Worm (Caenorhabditis elegans): ENCODE results near the gene Y82E9BL.1.
A peak's percentile ranks its signal among the peaks of the same experiment; 100 is the strongest.

Y82E9BL.1 gene

DNA sequence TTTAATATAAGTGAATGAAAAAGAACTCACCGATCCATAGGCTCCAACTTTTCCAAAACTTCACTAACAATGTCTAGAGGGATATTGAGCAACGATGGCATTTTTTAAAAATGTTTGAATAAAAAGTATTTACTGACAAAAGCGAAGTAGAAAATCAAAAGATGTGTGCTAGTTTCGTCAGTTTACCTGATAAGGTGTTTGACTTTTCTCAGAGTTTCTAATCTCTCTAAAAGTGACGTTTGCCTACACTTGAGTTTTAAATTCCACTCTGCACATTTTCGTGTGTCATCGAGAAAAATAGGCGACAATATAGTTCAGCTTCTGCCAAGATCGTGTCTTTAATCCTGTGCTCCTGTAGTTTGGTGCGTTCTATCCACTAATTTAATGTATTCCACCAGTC, 33.7 kb downstream of the Y82E9BL.1 start, which contains the start of gene fbxa-15:
Gene fbxa-15, minus strand, starts transcription at position 101 of the 400 bp plus-strand sequence.
- TF ChIP-seq hlh-12 (tag; optimal IDR thresholded peaks at IDR 0.05) (no peak), attf-5 (GFP tag; optimal IDR thresholded peaks at IDR 0.05) (no peak), hlh-26 (GFP tag; conservative IDR thresholded peaks at IDR 0.05) (no peak), bed-2 (GFP tag; IDR thresholded peaks at IDR 0.05) (no peak), ztf-3 (GFP tag; optimal IDR thresholded peaks at IDR 0.05) (no peak), aptf-3 (GFP tag; IDR thresholded peaks at IDR 0.05) (no peak)

DNA sequence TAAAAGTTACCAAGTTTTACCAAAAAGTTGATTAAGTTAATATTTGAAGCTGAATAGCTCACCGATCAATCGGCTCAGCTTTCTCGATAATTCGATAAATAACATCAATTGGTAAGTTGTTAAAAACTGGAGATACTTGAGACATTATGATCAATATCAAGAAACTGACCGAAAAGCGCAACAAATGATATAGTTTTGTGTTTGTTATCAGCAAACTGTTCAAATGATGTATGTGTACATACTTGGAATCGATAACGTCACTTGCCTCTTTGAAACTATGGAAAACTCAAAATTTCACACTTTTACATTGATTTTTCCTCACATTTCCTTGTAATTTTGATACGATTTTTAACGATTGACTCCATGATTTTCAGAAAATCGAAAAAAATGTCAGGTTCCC, 40.2 kb downstream of the Y82E9BL.1 start, which contains the start of the genes fbxa-80 and fbxa-19:
Gene fbxa-80, minus strand, starts transcription at position 173 of the 400 bp plus-strand sequence.
Gene fbxa-19, plus strand, starts transcription at position 364 of the 400 bp plus-strand sequence.
- TF ChIP-seq nhr-80 (tag; optimal IDR thresholded peaks at IDR 0.05) (peak; percentile 43), B0336.3 (GFP tag; IDR thresholded peaks at IDR 0.05) (no peak)

DNA sequence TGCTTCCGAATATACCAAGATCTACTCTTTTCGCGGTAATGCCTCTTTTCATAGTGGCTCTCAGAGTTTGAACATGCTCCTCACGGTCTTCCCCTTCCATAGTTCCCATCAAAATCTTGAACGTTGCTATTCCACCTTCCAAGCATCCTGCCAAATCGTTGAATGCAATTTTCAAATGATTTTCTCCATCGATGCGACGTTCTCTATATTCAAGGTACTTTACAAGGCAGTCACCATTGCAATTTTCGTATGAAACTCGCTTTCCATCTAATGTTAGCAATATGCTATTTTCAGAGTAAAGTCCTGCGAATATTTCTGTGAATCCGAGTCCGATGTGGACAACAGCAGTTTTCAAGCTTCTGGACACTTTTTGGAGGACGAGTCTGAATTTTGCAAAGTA, 40.9 kb downstream of the Y82E9BL.1 start:
- TF ChIP-seq hlh-26 (GFP tag; conservative IDR thresholded peaks at IDR 0.05) (no peak), ceh-91 (GFP tag; IDR thresholded peaks at IDR 0.05) (no peak), egl-18 (GFP tag; IDR thresholded peaks at IDR 0.05) (no peak), ztf-22 (GFP tag; optimal IDR thresholded peaks at IDR 0.05) (no peak), snpc-1.3 (tag; optimal IDR thresholded peaks at IDR 0.05; ENCODE audit: insufficient read depth) (no peak), rcor-1 (GFP tag; IDR thresholded peaks at IDR 0.05) (no peak), zfh-2 (GFP tag; conservative IDR thresholded peaks at IDR 0.05) (no peak), tbp1 (GFP tag; optimal IDR thresholded peaks at IDR 0.05) (no peak), dpl-1 (GFP tag; optimal IDR thresholded peaks at IDR 0.05) (no peak), athp-1 (tag; optimal IDR thresholded peaks at IDR 0.05) (no peak), cebp-2 (GFP tag; IDR thresholded peaks at IDR 0.05) (no peak), sea-2 (GFP tag; IDR thresholded peaks at IDR 0.05) (no peak), lin-35 (GFP tag; optimal IDR thresholded peaks at IDR 0.05) (no peak)

DNA sequence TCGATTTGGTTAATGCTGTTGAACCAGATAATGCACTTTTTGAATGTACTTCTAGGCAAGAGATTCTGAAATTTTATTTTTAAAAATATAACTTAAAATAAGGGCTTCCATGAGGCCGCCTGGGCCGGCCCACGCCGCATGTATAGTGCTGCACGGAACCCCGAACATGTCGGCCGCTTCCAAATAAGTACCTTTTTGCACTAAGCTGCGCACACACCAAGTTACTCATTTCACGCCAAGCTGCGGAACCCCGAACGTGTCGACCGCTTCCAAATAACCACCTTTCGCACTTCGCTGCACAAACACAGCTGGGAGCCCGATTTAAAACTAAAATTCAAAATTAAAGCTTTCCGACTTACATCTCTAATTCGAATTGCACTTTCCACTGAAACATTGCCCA, 43.9 kb downstream of the Y82E9BL.1 start:
- TF ChIP-seq F33H1.4 (GFP tag; IDR thresholded peaks at IDR 0.05) = no peak
- peak; percentile 46 for TF ChIP-seq snpc-4 (GFP tag; optimal IDR thresholded peaks at IDR 0.05)
- TF ChIP-seq snpc-4 (tag; optimal IDR thresholded peaks at IDR 0.05) = peak in 2 of 4 experiments; percentile 68 to 85
- no peak for TF ChIP-seq tbp1 (GFP tag; optimal IDR thresholded peaks at IDR 0.05)
- peak; percentile 61 for TF ChIP-seq snpc-1.1 (tag; optimal IDR thresholded peaks at IDR 0.05; ENCODE audit: insufficient read depth)
- TF ChIP-seq ceh-100 (GFP tag; IDR thresholded peaks at IDR 0.05) = no peak
- no peak for TF ChIP-seq ekl-4 (GFP tag; IDR thresholded peaks at IDR 0.05)
- TF ChIP-seq pha-4 (tag; optimal IDR thresholded peaks at IDR 0.05) = no peak

DNA sequence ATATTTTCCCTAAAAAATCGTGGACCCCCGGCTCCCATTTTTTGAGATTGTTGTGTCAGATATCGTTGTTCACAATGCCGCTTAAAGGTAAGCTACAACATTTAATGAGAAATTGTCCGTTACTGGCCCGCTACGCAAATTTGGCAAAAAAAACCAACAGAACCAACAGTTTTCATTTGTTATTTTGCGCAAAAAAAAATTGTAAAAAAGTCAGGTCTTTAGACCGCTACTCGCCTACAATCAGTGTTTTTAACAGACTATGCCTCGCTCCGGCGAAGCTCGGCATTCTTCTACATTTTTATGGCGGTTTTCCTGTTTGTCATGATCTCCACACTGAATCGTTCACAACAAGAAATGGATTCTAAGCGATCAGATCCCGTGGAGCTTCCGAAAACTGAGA, 46.3 kb downstream of the Y82E9BL.1 start, which contains the start of gene Y82E9BL.12:
Gene Y82E9BL.12, plus strand, starts transcription at position 301 of the 400 bp plus-strand sequence.
- TF ChIP-seq athp-1 (tag; optimal IDR thresholded peaks at IDR 0.05) = no peak
- no peak for TF ChIP-seq ceh-58 (GFP tag; IDR thresholded peaks at IDR 0.05)
- no peak for TF ChIP-seq Y95B8A.8 (GFP tag; IDR thresholded peaks at IDR 0.05)
- TF ChIP-seq die-1 (tag; optimal IDR thresholded peaks at IDR 0.05) = no peak
- TF ChIP-seq B0336.3 (GFP tag; IDR thresholded peaks at IDR 0.05) = no peak
- TF ChIP-seq aptf-3 (GFP tag; IDR thresholded peaks at IDR 0.05) = no peak
- TF ChIP-seq mel-28 (tag; optimal IDR thresholded peaks at IDR 0.05; ENCODE audit: borderline replicate concordance) = no peak
- TF ChIP-seq cebp-1 (GFP tag; IDR thresholded peaks at IDR 0.05) = no peak
- TF ChIP-seq cebp-1 (tag; optimal IDR thresholded peaks at IDR 0.05) = no peak
